Fruit fly (Drosophila melanogaster): ENCODE measurements around the gene Psa.

Gene Psa

dm6 chr3L:1502086-1502893 lies at the start of gene Psa, which contains the start of gene hfp:
Gene Psa, plus strand, starts transcription at chr3L:1502843.
Gene hfp, minus strand, starts transcription at chr3L:1502590.
- TF ChIP-seq h (optimal IDR thresholded peaks at IDR 0.05) (no peak), insv (optimal IDR thresholded peaks at IDR 0.05) (no peak), psq (optimal IDR thresholded peaks at IDR 0.05) (no peak), Myc (optimal IDR thresholded peaks at IDR 0.05) (no peak), ttk (optimal IDR thresholded peaks at IDR 0.05) (no peak), Sin3A (optimal IDR thresholded peaks at IDR 0.05) (no peak)

DNA sequence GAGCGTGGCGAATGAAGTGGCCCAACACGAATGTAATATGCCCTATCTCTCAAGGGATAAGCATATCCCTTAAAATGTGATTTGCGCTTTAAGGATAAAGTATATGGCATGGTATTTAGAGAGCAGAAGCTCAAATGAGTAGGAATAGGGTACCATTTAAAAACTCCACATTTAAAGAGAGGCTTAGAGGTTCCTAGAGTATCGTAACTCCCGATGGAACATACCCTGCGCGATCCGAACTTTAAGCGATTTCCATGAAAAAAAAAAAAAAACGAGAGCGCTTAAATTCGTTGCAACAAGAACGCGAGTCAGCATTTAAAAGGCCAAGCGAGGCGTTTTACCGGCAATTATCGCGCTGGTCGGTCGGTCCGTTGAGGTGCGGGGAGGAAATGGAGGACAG lies 45.4 kb upstream of the Psa start:
- no peak for TF ChIP-seq psq (optimal IDR thresholded peaks at IDR 0.05)
- no peak for TF ChIP-seq Myc (optimal IDR thresholded peaks at IDR 0.05)
- no peak for TF ChIP-seq insv (optimal IDR thresholded peaks at IDR 0.05)
- TF ChIP-seq Sin3A (optimal IDR thresholded peaks at IDR 0.05) = no peak
- TF ChIP-seq h (optimal IDR thresholded peaks at IDR 0.05) = no peak
- no peak for TF ChIP-seq ttk (optimal IDR thresholded peaks at IDR 0.05)

DNA sequence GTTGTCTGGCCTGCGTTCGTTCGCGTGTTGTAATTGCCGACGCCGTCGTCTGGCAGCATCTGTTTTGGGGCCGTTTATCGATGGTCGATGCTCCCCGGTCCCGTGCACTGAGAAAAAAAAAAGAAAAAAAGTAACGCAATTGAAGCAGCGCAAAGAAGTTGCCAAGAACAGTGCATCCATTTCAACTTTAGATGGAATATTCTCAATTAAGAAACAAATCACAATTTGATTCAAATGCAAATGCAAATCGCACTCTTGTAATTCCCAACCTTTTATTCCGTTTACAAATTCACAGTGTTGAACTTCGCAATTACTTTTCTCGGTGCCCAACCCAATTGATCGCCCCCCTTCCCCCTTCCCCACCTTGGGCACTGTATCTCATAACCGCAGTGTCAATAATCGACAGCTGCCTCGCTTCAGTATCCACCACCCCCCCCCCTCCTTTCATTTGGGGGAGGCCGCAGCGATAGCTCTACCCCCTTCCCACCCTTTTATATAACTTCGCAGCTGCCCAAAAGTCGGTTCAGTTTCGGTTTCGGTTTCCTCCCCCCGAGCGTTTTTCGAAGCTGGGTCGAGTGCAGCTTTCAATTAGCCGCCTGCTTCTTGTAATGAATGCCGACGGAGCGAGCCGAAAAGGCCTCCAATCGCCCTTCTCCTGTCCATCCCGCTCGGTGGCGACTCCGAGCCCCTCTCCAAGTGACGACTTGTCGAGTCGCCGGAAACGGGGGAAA lies 44.5 kb upstream of the Psa start:
- TF ChIP-seq h (optimal IDR thresholded peaks at IDR 0.05) = no peak
- no peak for TF ChIP-seq ttk (optimal IDR thresholded peaks at IDR 0.05)
- no peak for TF ChIP-seq Myc (optimal IDR thresholded peaks at IDR 0.05)
- no peak for TF ChIP-seq insv (optimal IDR thresholded peaks at IDR 0.05)

- TF ChIP-seq h (optimal IDR thresholded peaks at IDR 0.05) (no peak), psq (optimal IDR thresholded peaks at IDR 0.05) (no peak), Myc (optimal IDR thresholded peaks at IDR 0.05) (no peak), insv (optimal IDR thresholded peaks at IDR 0.05) (no peak), Sin3A (optimal IDR thresholded peaks at IDR 0.05) (no peak), ttk (optimal IDR thresholded peaks at IDR 0.05) (no peak)
These were observed 40.8 kb upstream of the Psa start for dm6 chr3L:1461831-1462230.

- no peak for TF ChIP-seq h (optimal IDR thresholded peaks at IDR 0.05)
- TF ChIP-seq Myc (optimal IDR thresholded peaks at IDR 0.05) = no peak
- no peak for TF ChIP-seq psq (optimal IDR thresholded peaks at IDR 0.05)
These were observed 39.1 kb upstream of the Psa start, which contains the start of gene rho for dm6 chr3L:1463547-1463946. Gene rho, plus strand, starts transcription at chr3L:1463811.

DNA sequence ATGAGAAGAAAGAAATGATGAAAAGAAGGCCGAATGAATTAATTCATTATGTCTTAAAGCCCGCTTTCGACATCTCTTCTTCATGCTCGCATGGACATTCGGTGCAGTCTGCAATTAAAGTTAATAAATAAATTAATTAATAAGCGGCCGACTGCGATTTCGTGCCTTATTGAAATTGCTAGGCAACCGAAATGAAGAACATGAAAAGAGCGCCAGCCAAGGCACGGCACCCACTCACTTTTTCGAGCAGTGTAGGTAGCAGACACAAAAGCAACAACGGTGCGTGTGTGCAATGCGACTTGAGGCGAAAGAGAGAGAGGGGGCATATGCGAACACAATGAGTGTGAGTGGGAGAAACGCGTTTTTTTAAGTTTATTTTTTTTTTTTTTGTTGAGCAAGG lies 38.2 kb upstream of the Psa start:
- TF ChIP-seq Sin3A (optimal IDR thresholded peaks at IDR 0.05) = no peak

DNA sequence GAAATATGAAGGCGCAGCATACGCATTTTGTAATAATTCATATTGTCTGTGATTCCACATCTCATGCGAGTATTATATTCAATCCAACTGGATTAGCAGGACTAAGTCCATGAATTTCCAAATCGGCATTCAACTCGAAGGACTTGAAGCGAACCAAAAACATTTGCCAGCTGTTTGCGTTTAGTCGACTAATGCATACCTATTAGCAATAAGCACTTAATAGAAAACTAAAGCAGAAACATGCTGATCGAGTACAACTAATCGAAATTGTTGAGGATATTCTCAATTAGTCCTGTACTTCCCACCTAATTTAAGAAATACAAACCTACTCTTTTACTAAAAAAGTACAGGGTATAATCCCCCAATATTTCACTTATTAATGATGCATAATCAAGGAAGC lies 33.4 kb upstream of the Psa start:
- TF ChIP-seq Myc (optimal IDR thresholded peaks at IDR 0.05) (no peak), h (optimal IDR thresholded peaks at IDR 0.05) (no peak), psq (optimal IDR thresholded peaks at IDR 0.05) (no peak), ttk (optimal IDR thresholded peaks at IDR 0.05) (no peak), Sin3A (optimal IDR thresholded peaks at IDR 0.05) (no peak), insv (optimal IDR thresholded peaks at IDR 0.05) (no peak)

DNA sequence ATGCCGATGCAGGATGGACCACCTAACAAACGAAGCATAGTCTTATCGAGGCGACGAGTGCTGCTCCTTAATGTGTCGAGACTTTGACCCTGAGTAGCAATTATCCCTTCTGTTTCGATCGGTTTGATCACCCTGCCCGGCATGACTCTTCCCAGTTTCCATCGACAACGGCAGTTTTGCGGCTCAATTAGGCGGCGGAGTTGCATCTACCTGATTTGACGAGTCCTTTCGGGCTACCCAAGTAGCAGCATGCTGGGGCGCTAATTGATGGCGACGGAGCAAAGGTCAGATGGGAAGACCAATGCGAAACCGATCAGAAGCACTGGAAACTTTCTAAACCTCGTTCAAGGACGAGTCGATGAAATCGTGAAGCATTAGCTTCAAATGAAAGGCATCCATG lies 31.6 kb upstream of the Psa start:
- TF ChIP-seq Myc (optimal IDR thresholded peaks at IDR 0.05) (no peak), h (optimal IDR thresholded peaks at IDR 0.05) (no peak), Sin3A (optimal IDR thresholded peaks at IDR 0.05) (no peak), psq (optimal IDR thresholded peaks at IDR 0.05) (no peak)

dm6 chr3L:1471960-1472359 lies 30.7 kb upstream of the Psa start, which contains the start of gene Naa30B:
Gene Naa30B, minus strand, starts transcription at chr3L:1472060.
- TF ChIP-seq insv (optimal IDR thresholded peaks at IDR 0.05) = no peak
- no peak for TF ChIP-seq ttk (optimal IDR thresholded peaks at IDR 0.05)
- TF ChIP-seq psq (optimal IDR thresholded peaks at IDR 0.05) = no peak
- TF ChIP-seq h (optimal IDR thresholded peaks at IDR 0.05) = no peak
- TF ChIP-seq Sin3A (optimal IDR thresholded peaks at IDR 0.05) = no peak
- TF ChIP-seq Myc (optimal IDR thresholded peaks at IDR 0.05) = no peak

dm6 chr3L:1475157-1475556 lies 27.5 kb upstream of the Psa start, which contains the start of gene Ptp61F:
Gene Ptp61F, minus strand, starts transcription at chr3L:1475257.
- TF ChIP-seq insv (optimal IDR thresholded peaks at IDR 0.05) (no peak), Myc (optimal IDR thresholded peaks at IDR 0.05) (no peak), h (optimal IDR thresholded peaks at IDR 0.05) (no peak), psq (optimal IDR thresholded peaks at IDR 0.05) (no peak), Sin3A (optimal IDR thresholded peaks at IDR 0.05) (no peak), ttk (optimal IDR thresholded peaks at IDR 0.05) (no peak)

dm6 chr3L:1477319-1477718 lies 25.3 kb upstream of the Psa start, which contains the start of gene robl62A:
Gene robl62A, plus strand, starts transcription at chr3L:1477619.
- no peak for TF ChIP-seq insv (optimal IDR thresholded peaks at IDR 0.05)
- no peak for TF ChIP-seq ttk (optimal IDR thresholded peaks at IDR 0.05)
- no peak for TF ChIP-seq h (optimal IDR thresholded peaks at IDR 0.05)
- TF ChIP-seq Sin3A (optimal IDR thresholded peaks at IDR 0.05) = no peak
- TF ChIP-seq Myc (optimal IDR thresholded peaks at IDR 0.05) = no peak
- no peak for TF ChIP-seq psq (optimal IDR thresholded peaks at IDR 0.05)

dm6 chr3L:1478998-1479680 lies 23.5 kb upstream of the Psa start:
- TF ChIP-seq ttk (optimal IDR thresholded peaks at IDR 0.05) (no peak), Myc (optimal IDR thresholded peaks at IDR 0.05) (no peak), Sin3A (optimal IDR thresholded peaks at IDR 0.05) (no peak), h (optimal IDR thresholded peaks at IDR 0.05) (no peak), psq (optimal IDR thresholded peaks at IDR 0.05) (no peak), insv (optimal IDR thresholded peaks at IDR 0.05) (no peak)
